Worm (Caenorhabditis elegans): ENCODE measurements around the gene grl-10.
A peak's percentile ranks its signal among the peaks of the same experiment; 100 is the strongest.

The grl-10 gene

DNA sequence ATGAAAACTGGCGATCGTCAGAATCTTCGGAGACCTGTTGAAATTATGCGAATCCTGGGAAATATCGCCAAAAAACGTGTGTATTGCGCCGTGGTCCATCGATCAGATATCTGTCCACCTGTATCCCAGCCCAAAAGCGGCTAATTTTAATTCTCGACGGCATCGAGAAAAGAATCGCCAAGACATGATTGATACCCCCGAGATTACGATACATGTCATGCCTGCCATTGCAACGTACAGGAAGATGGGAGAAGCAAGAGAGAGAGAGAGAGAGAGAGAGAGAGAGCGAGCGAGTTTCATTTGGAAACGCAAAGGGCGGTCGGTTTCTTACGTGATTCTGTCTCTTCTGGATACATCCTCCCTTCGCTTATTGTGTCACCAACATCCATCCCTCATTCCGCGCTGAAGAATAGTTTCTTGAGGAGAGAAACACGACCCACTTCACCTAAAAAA is at the start of gene grl-10:
Gene grl-10, plus strand, starts transcription at position 403 of the 453 bp plus-strand sequence.
- no peak for TF ChIP-seq fos-1 (tag; optimal IDR thresholded peaks at IDR 0.05)
- peak; percentile 53 for TF ChIP-seq nhr-48 (tag; optimal IDR thresholded peaks at IDR 0.05)
- no peak for TF ChIP-seq F49E8.2 (tag; optimal IDR thresholded peaks at IDR 0.05; ENCODE audit: borderline replicate concordance)
- TF ChIP-seq rbr-2 (tag; optimal IDR thresholded peaks at IDR 0.05): no peak
- TF ChIP-seq mxl-3 (GFP tag; optimal IDR thresholded peaks at IDR 0.05): peak; percentile 58
- no peak for TF ChIP-seq daf-12 (tag; optimal IDR thresholded peaks at IDR 0.05)
- no peak for TF ChIP-seq unc-130 (GFP tag; optimal IDR thresholded peaks at IDR 0.05)
- no peak for TF ChIP-seq jun-1 (tag; optimal IDR thresholded peaks at IDR 0.05)
- TF ChIP-seq nhr-77 (tag; optimal IDR thresholded peaks at IDR 0.05): no peak
- TF ChIP-seq egl-27 (tag; optimal IDR thresholded peaks at IDR 0.05): no peak
- peak; percentile 37 for TF ChIP-seq hlh-11 (tag; optimal IDR thresholded peaks at IDR 0.05)
- no peak for TF ChIP-seq zag-1 (tag; optimal IDR thresholded peaks at IDR 0.05)
- no peak for TF ChIP-seq Y75B8A.6 (GFP tag; IDR thresholded peaks at IDR 0.05)
- no peak for TF ChIP-seq Y48G9A.11 (GFP tag; IDR thresholded peaks at IDR 0.05)
- TF ChIP-seq mep-1 (tag; optimal IDR thresholded peaks at IDR 0.05): no peak

ce11 chrV:7726202-7726601 is 48.1 kb upstream of the grl-10 start:
- TF ChIP-seq aha-1 (tag) (peak; percentile 80), ztf-11 (tag; optimal IDR thresholded peaks at IDR 0.05) (no peak)

DNA sequence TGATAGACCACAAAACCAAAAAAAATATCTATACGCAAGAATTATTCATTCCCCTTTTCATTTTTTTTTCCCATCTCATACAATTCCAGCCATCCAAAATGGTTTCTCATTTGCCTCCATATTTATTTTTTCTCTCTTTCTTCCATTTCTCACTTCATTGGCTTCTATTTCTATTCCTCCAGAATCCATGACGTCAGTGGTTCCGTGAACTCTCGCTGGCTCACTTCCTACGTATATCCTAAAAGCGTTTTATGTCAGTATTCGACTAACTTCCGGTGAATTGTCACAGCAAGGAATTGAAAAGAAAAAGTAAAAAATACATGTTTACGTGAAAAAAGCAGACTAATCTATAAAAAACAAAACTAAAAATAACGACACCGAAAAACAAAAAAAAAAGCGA is 47.4 kb upstream of the grl-10 start:
- TF ChIP-seq unc-62 (GFP tag; optimal IDR thresholded peaks at IDR 0.05 in 1 of 2): peak in 1 of 2 experiments; percentile 85
- no peak for TF ChIP-seq unc-62 (tag; optimal IDR thresholded peaks at IDR 0.05)
- no peak for TF ChIP-seq egl-43 (GFP tag; IDR thresholded peaks at IDR 0.05)
- peak; percentile 0 for TF ChIP-seq rbr-2 (tag; optimal IDR thresholded peaks at IDR 0.05)

DNA sequence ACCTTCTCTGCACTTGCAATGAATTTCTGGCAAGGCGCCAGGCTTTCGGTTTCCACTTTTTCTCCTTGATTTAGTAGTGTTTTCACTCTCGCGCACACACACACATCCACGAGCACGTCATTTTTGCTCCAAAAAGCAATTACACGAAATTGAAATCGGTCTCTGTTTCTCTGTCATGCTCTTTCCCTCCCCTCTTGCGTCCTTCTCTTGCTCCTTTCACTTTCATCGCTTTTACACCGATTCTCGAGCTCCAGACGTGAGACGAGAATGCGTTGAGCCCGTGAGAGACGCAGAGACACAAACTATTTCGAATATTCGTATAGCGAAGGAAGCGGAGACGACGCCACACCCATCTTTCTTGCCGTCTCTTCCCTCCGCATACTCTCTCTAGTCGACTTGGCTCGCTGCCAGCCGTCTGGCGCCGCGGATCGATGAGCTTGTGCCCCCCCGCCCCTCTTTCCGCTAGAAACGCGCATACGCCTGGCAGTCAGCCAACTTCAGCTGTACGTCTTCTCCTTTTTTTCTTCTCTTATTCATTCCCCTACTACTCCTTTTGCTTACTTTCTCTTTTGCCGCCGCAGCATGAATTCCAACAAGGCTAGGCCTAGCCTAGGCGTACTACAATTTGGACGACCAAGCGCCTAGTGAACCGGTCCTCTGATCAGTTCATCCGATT is 46.2 kb upstream of the grl-10 start:
- peak; percentile 58; the same call in 1 of the 2 replicates for TF ChIP-seq madf-9 (GFP tag; conservative IDR thresholded peaks at IDR 0.05)
- no peak for TF ChIP-seq F44E2.7 (GFP tag; IDR thresholded peaks at IDR 0.05)
- TF ChIP-seq cey-2 (tag; optimal IDR thresholded peaks at IDR 0.05; ENCODE audit: borderline replicate concordance, insufficient read depth): no peak
- 0 out of 2 replicates have a peak, but pooled peaks have one; percentile 4 for TF ChIP-seq D1046.2 (GFP tag; IDR thresholded peaks at IDR 0.05)
- TF ChIP-seq daf-16 (GFP tag; optimal IDR thresholded peaks at IDR 0.05): peak in 1 of 2 experiments; percentile 78
- TF ChIP-seq daf-16 (tag; optimal IDR thresholded peaks at IDR 0.05): no peak
- no peak for TF ChIP-seq F49E8.2 (tag; optimal IDR thresholded peaks at IDR 0.05; ENCODE audit: borderline replicate concordance)
- peak; percentile 36 for TF ChIP-seq nhr-77 (tag; optimal IDR thresholded peaks at IDR 0.05)
- TF ChIP-seq F26F4.8 (GFP tag; conservative IDR thresholded peaks at IDR 0.05): no peak
- peak; percentile 77 for TF ChIP-seq lsy-2 (tag; optimal IDR thresholded peaks at IDR 0.05)
- 0 out of 2 replicates have a peak, but pooled peaks have one; percentile 9 for TF ChIP-seq mxl-2 (GFP tag; conservative IDR thresholded peaks at IDR 0.05)
- no peak for TF ChIP-seq Y75B8A.6 (GFP tag; IDR thresholded peaks at IDR 0.05)
- TF ChIP-seq lin-15B (tag; optimal IDR thresholded peaks at IDR 0.05): no peak
- TF ChIP-seq ctbp-1 (GFP tag; IDR thresholded peaks at IDR 0.05): peak; percentile 96
- TF ChIP-seq hlh-30 (tag; optimal IDR thresholded peaks at IDR 0.05; ENCODE audit: insufficient read depth): peak; percentile 77
- no peak for TF ChIP-seq attf-4 (tag; optimal IDR thresholded peaks at IDR 0.05)
- TF ChIP-seq ces-1 (GFP tag; optimal IDR thresholded peaks at IDR 0.05): peak; percentile 48
- TF ChIP-seq mdl-1 (tag; optimal IDR thresholded peaks at IDR 0.05): peak; percentile 9 to 56
- peak; percentile 99 for TF ChIP-seq aha-1 (tag)
- TF ChIP-seq nhr-76 (tag; optimal IDR thresholded peaks at IDR 0.05): no peak
- TF ChIP-seq mdt-29 (GFP tag; IDR thresholded peaks at IDR 0.05): no peak
- no peak for TF ChIP-seq php-3 (GFP tag; IDR thresholded peaks at IDR 0.05)
- TF ChIP-seq tra-1 (GFP tag; IDR thresholded peaks at IDR 0.05): peak; percentile 63
- TF ChIP-seq T20F7.1 (GFP tag; optimal IDR thresholded peaks at IDR 0.05): no peak
- TF ChIP-seq dmd-6 (GFP tag; IDR thresholded peaks at IDR 0.05): peak; percentile 82
- peak; percentile 84 for TF ChIP-seq nhr-48 (tag; optimal IDR thresholded peaks at IDR 0.05)
- peak; percentile 58 for TF ChIP-seq ceh-28 (tag; optimal IDR thresholded peaks at IDR 0.05)
- peak; percentile 89 for TF ChIP-seq egl-43 (GFP tag; IDR thresholded peaks at IDR 0.05)
- no peak for TF ChIP-seq spr-3 (GFP tag; optimal IDR thresholded peaks at IDR 0.05)
- no peak for TF ChIP-seq ceh-44 (GFP tag; IDR thresholded peaks at IDR 0.05)
- no peak for TF ChIP-seq ZK546.5 (tag; optimal IDR thresholded peaks at IDR 0.05)
